Worm (Caenorhabditis elegans): ENCODE data around the gene str-15.

- TF ChIP-seq zip-8 (tag; optimal IDR thresholded peaks at IDR 0.05) (no peak), lin-13 (tag; optimal IDR thresholded peaks at IDR 0.05) (no peak), ceh-83 (GFP tag; optimal IDR thresholded peaks at IDR 0.05) (no peak), bed-3 (GFP tag; optimal IDR thresholded peaks at IDR 0.05) (no peak), elt-1 (tag; optimal IDR thresholded peaks at IDR 0.05; ENCODE audit: borderline replicate concordance, insufficient read depth) (no peak), nhr-28 (tag; optimal IDR thresholded peaks at IDR 0.05) (no peak), unc-39 (tag; optimal IDR thresholded peaks at IDR 0.05) (no peak), nhr-76 (tag; optimal IDR thresholded peaks at IDR 0.05) (no peak)
These were observed 13.5 kb upstream of the str-15 start, which contains the start of gene srw-35 for ce11 chrV:16471995-16472563.

All from whole organism, mixed stage, embryonic.